Fruit fly (Drosophila melanogaster) whole organism, embryonic: Measurements from ENCODE around the gene CG32278.

ENCODE experiments used
- Adf1 ChIP-seq: fragments of 200-800 bp; sonication (Bioruptor generic); IDR thresholded peaks from 2 replicates; pipeline ENCODE4 v1.3.6; 2022; ENCODE audit warnings: missing biosample characterization, missing genetic modification characterization
- Atf6 ChIP-seq: fragments of 200-800 bp; sonication (Bioruptor generic); IDR thresholded peaks from 2 replicates; pipeline ENCODE4 v1.3.6; 2022; ENCODE audit warnings: missing biosample characterization, missing genetic modification characterization
- BEAF-32 ChIP-seq: fragments of 200-800 bp; sonication (Bioruptor generic); optimal IDR thresholded peaks from 3 replicates; lab custom pipeline; 2017; ENCODE audit warnings: missing biosample characterization, missing genetic modification characterization, mild to moderate bottlenecking, moderate library complexity, missing genetic modification reagents
- BtbVII ChIP-seq: fragments of 200-800 bp; sonication (Bioruptor generic); optimal IDR thresholded peaks from 3 replicates; lab custom pipeline; 2017; ENCODE audit warnings: missing biosample characterization, mild to moderate bottlenecking, missing genetic modification characterization
- CG10147 ChIP-seq: fragments of 200-800 bp; sonication (Bioruptor generic); optimal IDR thresholded peaks from 2 replicates; lab custom pipeline; 2019; ENCODE audit warnings: missing biosample characterization, mild to moderate bottlenecking, missing genetic modification characterization, moderate library complexity
- CG10209 ChIP-seq: fragments of 200-800 bp; sonication (Bioruptor generic); optimal IDR thresholded peaks from 3 replicates; lab custom pipeline; 2017; ENCODE audit warnings: missing biosample characterization, mild to moderate bottlenecking, missing genetic modification characterization, missing genetic modification reagents
- CG12299 ChIP-seq: fragments of 200-800 bp; sonication (Bioruptor generic); optimal IDR thresholded peaks from 2 replicates; lab custom pipeline; 2018; ENCODE audit warnings: missing biosample characterization, mild to moderate bottlenecking, missing genetic modification characterization
- CG14441 ChIP-seq: fragments of 200-800 bp; sonication (Bioruptor generic); IDR thresholded peaks from 2 replicates; pipeline ENCODE4 v1.3.6; 2022; ENCODE audit warnings: missing biosample characterization, missing genetic modification characterization
- CG15479 ChIP-seq: fragments of 200-800 bp; sonication (Bioruptor generic); optimal IDR thresholded peaks from 3 replicates; lab custom pipeline; 2019; ENCODE audit warnings: missing biosample characterization, mild to moderate bottlenecking, missing genetic modification characterization, moderate library complexity
- CG1602 ChIP-seq: fragments of 200-800 bp; sonication (Bioruptor generic); optimal IDR thresholded peaks from 3 replicates; lab custom pipeline; 2016; ENCODE audit warnings: missing biosample characterization, missing genetic modification characterization
- CG17385 ChIP-seq: fragments of 200-800 bp; sonication (Bioruptor generic); optimal IDR thresholded peaks from 3 replicates; lab custom pipeline; 2018; ENCODE audit warnings: missing biosample characterization, mild to moderate bottlenecking, missing genetic modification characterization
- CG1832 ChIP-seq: fragments of 200-800 bp; sonication (Bioruptor generic); optimal IDR thresholded peaks from 2 replicates; lab custom pipeline; 2017; ENCODE audit warnings: missing biosample characterization, mild to moderate bottlenecking, missing genetic modification characterization, inconsistent platforms
- CG2199 ChIP-seq: fragments of 200-800 bp; sonication (Bioruptor generic); IDR thresholded peaks from 3 replicates; pipeline ENCODE4 v1.3.6; 2022; ENCODE audit warnings: missing biosample characterization, missing genetic modification characterization
- CG2875 ChIP-seq: fragments of 200-800 bp; sonication (Bioruptor generic); optimal IDR thresholded peaks from 2 replicates; lab custom pipeline; 2017; ENCODE audit warnings: missing biosample characterization, mild to moderate bottlenecking, missing genetic modification characterization, missing genetic modification reagents
- CG34422 ChIP-seq: fragments of 200-800 bp; sonication (Bioruptor generic); IDR thresholded peaks from 3 replicates; pipeline ENCODE4 v1.3.6; 2022; ENCODE audit warnings: missing biosample characterization, missing genetic modification characterization
- CG3847 ChIP-seq: fragments of 200-800 bp; sonication (Bioruptor generic); IDR thresholded peaks from 2 replicates; pipeline ENCODE4 v1.3.6; 2022; ENCODE audit warnings: missing biosample characterization, missing genetic modification characterization
- CG42726 ChIP-seq: fragments of 200-800 bp; sonication (Bioruptor generic); IDR thresholded peaks from 2 replicates; pipeline ENCODE4 v1.3.6; 2022; ENCODE audit warnings: missing biosample characterization, missing genetic modification characterization; ENCODE audit not compliant: partially characterized antibody
- CG4617 ChIP-seq: fragments of 200-800 bp; sonication (Bioruptor generic); optimal IDR thresholded peaks from 3 replicates; lab custom pipeline; 2016; ENCODE audit warnings: missing biosample characterization, missing genetic modification characterization, borderline replicate concordance
- CG5953 ChIP-seq: fragments of 200-800 bp; sonication (Bioruptor generic); IDR thresholded peaks from 2 replicates; pipeline ENCODE4 v1.3.6; 2022; ENCODE audit warnings: missing biosample characterization, missing genetic modification characterization
- CG7271 ChIP-seq: fragments of 200-800 bp; sonication (Bioruptor generic); optimal IDR thresholded peaks from 2 replicates; lab custom pipeline; 2018; ENCODE audit warnings: missing biosample characterization, mild to moderate bottlenecking, missing genetic modification characterization, moderate library complexity
- CkIIα-i1 ChIP-seq: fragments of 200-800 bp; sonication (Bioruptor generic); IDR thresholded peaks from 2 replicates; pipeline ENCODE4 v1.3.6; 2022; ENCODE audit warnings: missing biosample characterization, missing genetic modification characterization
- Dbx ChIP-seq: fragments of 200-800 bp; sonication (Bioruptor generic); IDR thresholded peaks from 3 replicates; pipeline ENCODE4 v1.3.6; 2022; ENCODE audit warnings: missing biosample characterization, missing genetic modification characterization
- Deaf1 ChIP-seq: fragments of 200-800 bp; optimal IDR thresholded peaks from 3 replicates; lab custom pipeline; 2019; ENCODE audit warnings: missing biosample characterization, mild to moderate bottlenecking, missing genetic modification characterization, moderate library complexity
- Ets65A ChIP-seq: fragments of 200-800 bp; sonication (Bioruptor generic); peaks from one replicate; lab custom pipeline; 2016; ENCODE audit warnings: missing biosample characterization, missing genetic modification characterization
- HHEX ChIP-seq: fragments of 200-800 bp; sonication (Bioruptor generic); optimal IDR thresholded peaks from 3 replicates; lab custom pipeline; 2017; ENCODE audit warnings: missing biosample characterization, mild to moderate bottlenecking, missing genetic modification characterization, missing genetic modification reagents
- HmgZ ChIP-seq: fragments of 200-800 bp; sonication (Bioruptor generic); optimal IDR thresholded peaks from 2 replicates; lab custom pipeline; 2018; ENCODE audit warnings: missing biosample characterization, mild to moderate bottlenecking, missing genetic modification characterization
- Hr3 ChIP-seq: fragments of 200-800 bp; sonication (Bioruptor generic); optimal IDR thresholded peaks from 3 replicates; lab custom pipeline; 2016; ENCODE audit warnings: missing biosample characterization, missing genetic modification characterization
- Jarid2 ChIP-seq: fragments of 200-800 bp; sonication (Bioruptor generic); optimal IDR thresholded peaks from 3 replicates; lab custom pipeline; 2017; ENCODE audit warnings: mild to moderate bottlenecking, missing biosample characterization, missing genetic modification reagents, missing genetic modification characterization
- Med ChIP-seq: fragments of 200-800 bp; sonication (Bioruptor generic); peaks from one replicate; lab custom pipeline; 2016; ENCODE audit warnings: missing biosample characterization, missing genetic modification characterization, mild to moderate bottlenecking, inconsistent platforms, moderate library complexity
- Meics ChIP-seq: fragments of 200-800 bp; sonication (Bioruptor generic); optimal IDR thresholded peaks from 2 replicates; lab custom pipeline; 2017; ENCODE audit warnings: missing biosample characterization, mild to moderate bottlenecking, missing genetic modification characterization
- Mes4 ChIP-seq: fragments of 200-800 bp; sonication (Bioruptor generic); optimal IDR thresholded peaks from 2 replicates; lab custom pipeline; 2016; ENCODE audit warnings: missing biosample characterization, missing genetic modification characterization
- Rx ChIP-seq: fragments of 200-800 bp; sonication (Bioruptor generic); IDR thresholded peaks from 2 replicates; pipeline ENCODE4 v1.3.6; 2022; ENCODE audit warnings: missing biosample characterization, missing genetic modification characterization
- Trl ChIP-seq, 3 experiments: fragments of >200 bp in 2 of 3; fragments of 200-800 bp in 1 of 3; sonication (Bioruptor generic) in 1 of 3; optimal IDR thresholded peaks; 2 replicates in 1 of 3; 3 replicates in 2 of 3; lab custom pipeline; 2016 to 2017; ENCODE audit warnings: missing biosample characterization in 1 of 3, missing genetic modification characterization in 1 of 3
- YL-1 ChIP-seq: fragments of 200-800 bp; sonication (Bioruptor generic); optimal IDR thresholded peaks from 3 replicates; lab custom pipeline; 2017; ENCODE audit warnings: missing biosample characterization, mild to moderate bottlenecking, missing genetic modification characterization
- cwo ChIP-seq: fragments of 200-800 bp; sonication (Bioruptor generic); optimal IDR thresholded peaks from 3 replicates; lab custom pipeline; 2017; ENCODE audit warnings: missing biosample characterization, missing genetic modification characterization, mild to moderate bottlenecking, moderate library complexity, missing genetic modification reagents
- emc ChIP-seq: fragments of 200-800 bp; sonication (Bioruptor generic); optimal IDR thresholded peaks from 2 replicates; lab custom pipeline; 2016; ENCODE audit warnings: missing biosample characterization, missing genetic modification characterization
- exex ChIP-seq: fragments of 200-800 bp; sonication (Bioruptor generic); optimal IDR thresholded peaks from 4 replicates; lab custom pipeline; 2018; ENCODE audit warnings: missing biosample characterization, mild to moderate bottlenecking, missing genetic modification characterization, moderate library complexity
- eyg ChIP-seq: fragments of 200-800 bp; sonication (Bioruptor generic); optimal IDR thresholded peaks from 3 replicates; lab custom pipeline; 2016; ENCODE audit warnings: missing biosample characterization, missing genetic modification characterization
- ftz-f1 ChIP-seq: fragments of 200-800 bp; sonication (Bioruptor generic); optimal IDR thresholded peaks from 2 replicates; lab custom pipeline; 2016; ENCODE audit warnings: missing biosample characterization, missing genetic modification characterization
- gem ChIP-seq: fragments of 200-800 bp; sonication (Bioruptor generic); optimal IDR thresholded peaks from 2 replicates; lab custom pipeline; 2019; ENCODE audit warnings: missing biosample characterization, mild to moderate bottlenecking, missing genetic modification characterization, moderate library complexity
- hth ChIP-seq: fragments of >200 bp; optimal IDR thresholded peaks from 2 replicates; lab custom pipeline; 2017; ENCODE audit warnings: inconsistent platforms
- insv ChIP-seq, 2 experiments: fragments of 200-800 bp; sonication (Bioruptor generic); optimal IDR thresholded peaks; 3 replicates each; lab custom pipeline; 2016 to 2018; ENCODE audit warnings: missing biosample characterization in 2 of 2, missing genetic modification characterization in 2 of 2
- org-1 ChIP-seq: fragments of 200-800 bp; sonication (Bioruptor generic); optimal IDR thresholded peaks from 2 replicates; lab custom pipeline; 2017; ENCODE audit warnings: missing biosample characterization, missing genetic modification characterization
- rib ChIP-seq: fragments of 200-800 bp; sonication (Bioruptor generic); IDR thresholded peaks from 2 replicates; pipeline ENCODE4 v1.3.6; 2022; ENCODE audit warnings: missing biosample characterization, missing genetic modification characterization
- row ChIP-seq: fragments of 200-800 bp; sonication (Bioruptor generic); IDR thresholded peaks from 3 replicates; pipeline ENCODE4 v1.3.6; 2022; ENCODE audit warnings: missing biosample characterization, missing genetic modification characterization
- so ChIP-seq: fragments of 200-800 bp; sonication (Bioruptor generic); IDR thresholded peaks from 3 replicates; pipeline ENCODE4 v1.3.6; 2022; ENCODE audit warnings: missing biosample characterization, missing genetic modification characterization
- sob ChIP-seq: fragments of 200-800 bp; sonication (Bioruptor generic); IDR thresholded peaks from 2 replicates; pipeline ENCODE4 v1.3.6; 2022; ENCODE audit warnings: missing biosample characterization, missing genetic modification characterization
- stc ChIP-seq: fragments of 200-800 bp; sonication (Bioruptor generic); IDR thresholded peaks from 2 replicates; pipeline ENCODE4 v1.3.6; 2022; ENCODE audit warnings: missing biosample characterization, missing genetic modification characterization
- stwl ChIP-seq: fragments of 200-800 bp; sonication (Bioruptor generic); optimal IDR thresholded peaks from 3 replicates; lab custom pipeline; 2018; ENCODE audit warnings: missing biosample characterization, mild to moderate bottlenecking, missing genetic modification characterization, moderate library complexity
- vvl ChIP-seq: fragments of 200-800 bp; sonication (Bioruptor generic); IDR thresholded peaks from 2 replicates; pipeline ENCODE4 v1.3.6; 2022; ENCODE audit warnings: missing biosample characterization, missing genetic modification characterization

Gene CG32278

DNA sequence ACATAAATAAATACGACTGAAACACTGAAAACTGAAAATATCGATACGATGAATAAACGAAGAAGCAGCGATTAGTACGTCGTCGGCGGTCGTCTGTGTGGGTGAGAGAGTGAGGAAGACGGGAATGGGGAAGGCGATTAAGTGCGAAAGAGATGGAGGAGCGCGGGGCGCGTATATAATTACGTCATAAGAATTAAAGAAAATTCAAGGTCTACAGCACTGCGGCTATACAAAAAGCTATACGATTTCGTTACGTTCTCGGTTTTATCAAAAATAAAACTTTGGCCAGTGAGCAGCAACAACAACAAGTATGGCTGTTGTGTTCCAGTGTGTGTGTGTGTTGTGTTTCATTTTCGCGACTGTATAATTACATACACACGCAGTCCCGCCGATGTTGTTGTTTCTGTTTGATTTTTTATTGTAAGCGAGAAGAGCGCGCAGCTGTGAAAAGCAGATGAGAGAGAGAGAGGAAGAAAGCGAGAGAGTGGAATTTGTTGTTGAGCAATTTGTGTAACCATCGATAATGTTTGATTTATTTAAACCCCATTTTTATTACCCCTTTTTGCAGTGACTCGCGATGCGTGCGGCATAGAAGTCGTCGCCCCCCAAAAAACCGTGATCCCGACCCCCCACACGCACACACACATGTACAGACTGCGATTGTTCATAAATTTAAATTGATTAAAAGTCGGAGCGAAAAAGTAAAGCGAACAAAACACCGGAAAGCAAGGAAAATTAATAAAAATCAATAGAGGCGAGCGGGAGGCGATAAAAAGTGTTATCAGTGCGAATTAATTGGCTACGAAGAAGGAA, 19.8 kb upstream of the CG32278 start (continued):
- TF ChIP-seq BtbVII (GFP tag; lab: Kevin White, UChicago): peak; percentile 99
- TF ChIP-seq CG12299: peak; percentile 12
- no peak for TF ChIP-seq CG1602
- TF ChIP-seq cwo: peak; percentile 46
- peak; percentile 19 for TF ChIP-seq CG10147
- no peak for TF ChIP-seq BEAF-32 (GFP tag; lab: Kevin White, UChicago)
- TF ChIP-seq ftz-f1 (GFP tag; lab: Kevin White, UChicago): peak; percentile 98
- TF ChIP-seq so (GFP tag; lab: Robert Waterston, UW): peak; percentile 65; the same call in 2 of the 3 replicates
- TF ChIP-seq HmgZ: peak; percentile 50
- TF ChIP-seq exex (tag; lab: Kevin White, UChicago): peak; percentile 85
- peak; percentile 76 for TF ChIP-seq Meics
- TF ChIP-seq row (GFP tag; lab: Robert Waterston, UW): 0 out of 3 replicates have a peak, but pooled peaks have one; percentile 39
- TF ChIP-seq rib (GFP tag; lab: Robert Waterston, UW): peak; percentile 86
- TF ChIP-seq eyg (GFP tag; lab: Kevin White, UChicago): peak; percentile 1
- TF ChIP-seq Deaf1 (tag; lab: Kevin White, UChicago): peak; percentile 93
- no peak for TF ChIP-seq stc (GFP tag; lab: Robert Waterston, UW)
- no peak for TF ChIP-seq CG7271 (tag; lab: Kevin White, UChicago)
- TF ChIP-seq CG34422 (GFP tag; lab: Robert Waterston, UW): peak; percentile 73; the same call in 2 of the 3 replicates
- TF ChIP-seq CG17385 (GFP tag; lab: Kevin White, UChicago): peak; percentile 82
- TF ChIP-seq CG2199 (GFP tag; lab: Robert Waterston, UW): peak; percentile 74; the same call in 2 of the 3 replicates
- peak; percentile 78 to 92 for TF ChIP-seq Trl (optimal IDR thresholded peaks at IDR 0.05; lab: Kevin White, UChicago)
- TF ChIP-seq Trl (GFP tag; optimal IDR thresholded peaks at IDR 0.05; lab: Kevin White, UChicago): no peak
- TF ChIP-seq CG10209 (GFP tag; lab: Kevin White, UChicago): no peak
- no peak for TF ChIP-seq hth
- no peak for TF ChIP-seq Hr3 (GFP tag; lab: Kevin White, UChicago)
- no peak for TF ChIP-seq CG2875 (GFP tag; lab: Kevin White, UChicago)
- no peak for TF ChIP-seq Mes4
- peak; percentile 85 for TF ChIP-seq YL-1 (GFP tag; lab: Kevin White, UChicago)
- TF ChIP-seq sob: peak; percentile 44; the same call in 1 of the 2 replicates
- TF ChIP-seq Rx (GFP tag; lab: Robert Waterston, UW): no peak
- TF ChIP-seq HHEX (GFP tag; lab: Kevin White, UChicago): peak; percentile 16
- peak; percentile 27; the same call in 1 of the 2 replicates for TF ChIP-seq CG14441
- peak; percentile 82 for TF ChIP-seq CG1832 (GFP tag; lab: Kevin White, UChicago)
- TF ChIP-seq CG15479 (GFP tag; lab: Kevin White, UChicago): peak; percentile 6
- peak; percentile 33; the same call in 1 of the 2 replicates for TF ChIP-seq vvl (GFP tag; lab: Robert Waterston, UW)
- no peak for TF ChIP-seq insv (GFP tag; optimal IDR thresholded peaks at IDR 0.05; lab: Kevin White, UChicago)
- TF ChIP-seq CG3847 (GFP tag; lab: Robert Waterston, UW): 0 out of 2 replicates have a peak, but pooled peaks have one; percentile 6

dm6 chr3L:3150376-3150775, 18.7 kb upstream of the CG32278 start:
- 0 out of 2 replicates have a peak, but pooled peaks have one; percentile 4 for TF ChIP-seq CG5953 (GFP tag; lab: Robert Waterston, UW)
- 0 out of 2 replicates have a peak, but pooled peaks have one; percentile 21 for TF ChIP-seq CG42726 (GFP tag; lab: Robert Waterston, UW)
- TF ChIP-seq CG4617 (GFP tag; lab: Kevin White, UChicago): no peak
- no peak for TF ChIP-seq stwl (tag; lab: Kevin White, UChicago)
- no peak for TF ChIP-seq gem (tag; lab: Kevin White, UChicago)
- no peak for TF ChIP-seq Jarid2 (GFP tag; lab: Kevin White, UChicago)
- peak; percentile 86 for TF ChIP-seq Ets65A (GFP tag; lab: Kevin White, UChicago)
- TF ChIP-seq Atf6 (GFP tag; lab: Robert Waterston, UW): no peak
- TF ChIP-seq emc: no peak
- TF ChIP-seq org-1 (GFP tag; lab: Kevin White, UChicago): no peak
- TF ChIP-seq Med: peak; percentile 53
- no peak for TF ChIP-seq CkIIα-i1
- TF ChIP-seq Dbx (GFP tag; lab: Robert Waterston, UW): no peak
- TF ChIP-seq Adf1 (GFP tag; lab: Robert Waterston, UW): no peak
- TF ChIP-seq sob: 0 out of 2 replicates have a peak, but pooled peaks have one; percentile 29
